Fruit fly (Drosophila melanogaster) Kc167 (cell line): Measurements from ENCODE around the gene pan.

Experiments
- Myc ChIP-seq: fragments of >200 bp; optimal IDR thresholded peaks from 2 replicates; lab custom pipeline; 2017; ENCODE audit warnings: missing external identifiers
- Sin3A ChIP-seq: fragments of >200 bp; optimal IDR thresholded peaks from 2 replicates; lab custom pipeline; 2018; ENCODE audit warnings: missing external identifiers
- h ChIP-seq: fragments of >200 bp; optimal IDR thresholded peaks from 3 replicates; lab custom pipeline; 2018; ENCODE audit warnings: missing external identifiers
- insv ChIP-seq: fragments of >200 bp; optimal IDR thresholded peaks from 3 replicates; lab custom pipeline; 2018; ENCODE audit warnings: missing external identifiers
- psq ChIP-seq: fragments of >200 bp; optimal IDR thresholded peaks from 2 replicates; lab custom pipeline; 2017; ENCODE audit warnings: missing external identifiers
- ttk ChIP-seq: sonication (Bioruptor generic); optimal IDR thresholded peaks from 2 replicates; lab custom pipeline; 2017; ENCODE audit warnings: missing external identifiers

pan gene

DNA sequence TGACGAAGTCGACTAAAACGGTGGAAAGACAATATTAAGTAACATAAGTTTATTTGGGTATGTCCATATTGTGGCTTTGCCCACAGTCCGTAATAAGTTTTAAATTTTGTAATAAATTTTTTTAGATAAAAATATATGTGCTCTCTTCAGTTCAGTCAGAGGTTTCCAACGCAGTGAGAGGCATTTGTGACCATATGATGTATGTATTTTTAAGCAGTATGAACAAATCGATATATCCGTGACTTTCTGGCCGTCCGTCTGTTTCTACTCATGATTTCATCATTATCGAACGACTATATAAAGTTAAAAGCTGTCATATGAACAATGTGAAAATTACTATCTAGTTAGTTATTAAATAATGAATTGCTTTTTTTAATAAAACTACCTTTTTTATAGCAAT, 33.0 kb downstream of the pan start:
- no peak for TF ChIP-seq Sin3A (lab: Kevin White, UChicago)
- TF ChIP-seq h (lab: Kevin White, UChicago): no peak
- no peak for TF ChIP-seq psq (lab: Kevin White, UChicago)
- no peak for TF ChIP-seq ttk (lab: Kevin White, UChicago)
- no peak for TF ChIP-seq insv (lab: Kevin White, UChicago)
- TF ChIP-seq Myc: no peak

- TF ChIP-seq Myc (no peak), h (lab: Kevin White, UChicago) (no peak), Sin3A (lab: Kevin White, UChicago) (no peak), psq (lab: Kevin White, UChicago) (no peak), insv (lab: Kevin White, UChicago) (no peak), ttk (lab: Kevin White, UChicago) (no peak)
Measured at dm6 chr4:128884-129457, 59.8 kb downstream of the pan start.

DNA sequence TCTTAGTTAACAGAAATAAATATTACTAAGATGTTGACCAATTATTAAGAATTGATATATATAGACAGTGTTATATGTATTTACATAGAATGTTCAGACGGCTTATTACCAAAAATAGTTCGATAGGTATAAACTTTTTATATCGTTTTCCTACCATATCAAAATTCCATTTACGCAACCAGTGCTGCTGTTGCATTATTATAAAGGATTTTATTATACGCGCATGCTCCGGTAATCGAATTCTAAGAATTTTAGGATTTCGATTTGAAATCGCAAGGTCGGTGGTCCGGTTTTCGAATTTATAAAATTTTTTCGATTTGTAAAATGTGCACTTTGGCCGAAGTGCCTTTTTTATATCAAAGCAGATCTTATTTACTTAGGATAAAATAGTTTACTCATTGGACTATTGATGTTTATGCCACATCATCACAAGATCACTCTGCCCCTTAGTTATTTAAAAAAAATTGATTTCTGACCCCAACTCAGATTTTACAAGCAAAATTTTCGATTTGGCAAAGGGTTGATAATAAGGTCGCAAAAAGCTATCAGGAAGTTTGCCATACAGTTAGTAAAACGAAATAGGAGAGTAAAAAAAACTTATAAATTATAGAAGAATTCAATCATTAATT, 60.6 kb downstream of the pan start, which contains the start of gene Ank:
TSS of gene Ank (minus strand) at position 206 of the 629 bp plus-strand sequence.
- no peak for TF ChIP-seq insv (lab: Kevin White, UChicago)
- TF ChIP-seq ttk (lab: Kevin White, UChicago): no peak
- TF ChIP-seq psq (lab: Kevin White, UChicago): no peak
- TF ChIP-seq Sin3A (lab: Kevin White, UChicago): no peak
- TF ChIP-seq h (lab: Kevin White, UChicago): no peak
- no peak for TF ChIP-seq Myc

dm6 chr4:130558-130957, 61.4 kb downstream of the pan start:
- TF ChIP-seq ttk (lab: Kevin White, UChicago) (no peak), psq (lab: Kevin White, UChicago) (no peak), Myc (no peak), insv (lab: Kevin White, UChicago) (no peak), Sin3A (lab: Kevin White, UChicago) (no peak)

DNA sequence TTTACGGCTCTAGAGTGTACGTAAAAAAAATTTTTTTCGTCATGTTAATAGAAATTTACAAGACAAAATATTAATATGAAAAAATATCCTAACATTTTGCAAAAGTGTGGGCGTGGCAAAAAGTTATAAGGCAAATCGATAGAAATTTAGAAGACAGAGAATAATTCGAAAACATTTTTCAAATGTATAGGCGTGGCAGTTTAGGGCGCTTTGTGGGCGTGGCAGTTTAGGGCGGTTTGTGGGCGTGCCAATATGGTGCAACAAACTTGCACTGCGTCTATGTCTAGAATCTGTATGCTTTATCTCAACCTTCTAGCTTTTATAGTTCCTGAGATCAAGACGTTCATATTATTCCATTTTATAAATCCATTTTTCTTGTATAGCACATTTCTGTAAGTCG, 61.9 kb downstream of the pan start:
- TF ChIP-seq insv (lab: Kevin White, UChicago): no peak
- no peak for TF ChIP-seq Sin3A (lab: Kevin White, UChicago)
- TF ChIP-seq psq (lab: Kevin White, UChicago): no peak
- no peak for TF ChIP-seq h (lab: Kevin White, UChicago)
- no peak for TF ChIP-seq ttk (lab: Kevin White, UChicago)
- TF ChIP-seq Myc: no peak

dm6 chr4:131958-132623, 63.0 kb downstream of the pan start, which contains the start of gene anne:
Gene anne (plus strand): TSS chr4:132220.
- TF ChIP-seq Sin3A (lab: Kevin White, UChicago) (no peak), h (lab: Kevin White, UChicago) (peak; percentile 58)

- TF ChIP-seq insv (lab: Kevin White, UChicago) (no peak), psq (lab: Kevin White, UChicago) (no peak), Sin3A (lab: Kevin White, UChicago) (no peak), ttk (lab: Kevin White, UChicago) (no peak), Myc (no peak), h (lab: Kevin White, UChicago) (no peak)
Measured at dm6 chr4:135953-136352, 66.8 kb downstream of the pan start.

- TF ChIP-seq ttk (lab: Kevin White, UChicago): no peak
- no peak for TF ChIP-seq insv (lab: Kevin White, UChicago)
- TF ChIP-seq Sin3A (lab: Kevin White, UChicago): no peak
- TF ChIP-seq psq (lab: Kevin White, UChicago): no peak
- TF ChIP-seq Myc: no peak
- no peak for TF ChIP-seq h (lab: Kevin White, UChicago)
Measured at dm6 chr4:149123-149522, 80.0 kb downstream of the pan start.

- TF ChIP-seq Sin3A (lab: Kevin White, UChicago) (no peak), insv (lab: Kevin White, UChicago) (no peak), Myc (no peak), h (lab: Kevin White, UChicago) (no peak), ttk (lab: Kevin White, UChicago) (no peak), psq (lab: Kevin White, UChicago) (no peak)
Measured at dm6 chr4:150453-150852, 81.3 kb downstream of the pan start, which contains the start of gene CG32006. Gene CG32006 (plus strand): TSS chr4:150764.

DNA sequence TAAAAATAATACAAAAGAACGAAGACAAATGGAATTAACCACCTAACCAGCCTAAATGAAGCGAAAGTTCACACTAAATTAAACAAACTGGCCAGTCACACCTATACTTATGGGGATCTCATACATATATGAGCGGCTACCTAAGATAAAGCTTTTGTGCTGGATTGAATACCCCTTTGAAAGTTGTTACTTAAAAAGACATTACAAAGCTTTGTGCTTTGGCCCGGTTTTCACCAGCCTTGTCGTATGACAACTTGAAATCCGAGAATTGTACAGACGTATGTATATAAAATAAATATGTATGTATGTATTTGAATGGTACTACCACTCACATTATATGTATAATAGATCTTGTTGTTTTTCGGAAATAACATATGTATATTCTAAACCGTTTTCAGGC, 86.9 kb downstream of the pan start, which contains the start of gene CG31997:
TSS of gene CG31997 (minus strand) at position 84 of the 400 bp plus-strand sequence.
- no peak for TF ChIP-seq ttk (lab: Kevin White, UChicago)
- TF ChIP-seq insv (lab: Kevin White, UChicago): no peak
- TF ChIP-seq Myc: no peak
- TF ChIP-seq psq (lab: Kevin White, UChicago): no peak
- no peak for TF ChIP-seq h (lab: Kevin White, UChicago)
- no peak for TF ChIP-seq Sin3A (lab: Kevin White, UChicago)
